Fruit fly (Drosophila melanogaster) whole organism, embryonic: ENCODE data around the gene CG32425.
A peak's percentile ranks its signal among the peaks of the same experiment; 100 is the strongest.

Source experiments
- CG10267 ChIP-seq: fragments of 200-800 bp; sonication (Bioruptor generic); optimal IDR thresholded peaks from 2 replicates; lab custom pipeline; 2018; ENCODE audit warnings: missing biosample characterization, mild to moderate bottlenecking, missing genetic modification characterization, moderate library complexity
- CG1233 ChIP-seq: fragments of 200-800 bp; sonication (Bioruptor generic); optimal IDR thresholded peaks from 4 replicates; lab custom pipeline; 2018; ENCODE audit warnings: missing biosample characterization, mild to moderate bottlenecking, missing genetic modification characterization
- CG14965 ChIP-seq: fragments of 200-800 bp; sonication (Bioruptor generic); optimal IDR thresholded peaks from 2 replicates; lab custom pipeline; 2016; ENCODE audit warnings: missing biosample characterization, missing genetic modification characterization, borderline replicate concordance
- CG1647 ChIP-seq: fragments of 200-800 bp; sonication (Bioruptor generic); optimal IDR thresholded peaks from 3 replicates; lab custom pipeline; 2016; ENCODE audit warnings: missing biosample characterization, missing genetic modification characterization
- CG1792 ChIP-seq: fragments of 200-800 bp; sonication (Bioruptor generic); optimal IDR thresholded peaks from 2 replicates; lab custom pipeline; 2016; ENCODE audit warnings: missing biosample characterization, missing genetic modification characterization
- CG2116 ChIP-seq: fragments of 200-800 bp; sonication (Bioruptor generic); optimal IDR thresholded peaks from 3 replicates; lab custom pipeline; 2018; ENCODE audit warnings: missing biosample characterization, mild to moderate bottlenecking, missing genetic modification characterization
- CG2202 ChIP-seq: fragments of 200-800 bp; sonication (Bioruptor generic); optimal IDR thresholded peaks from 2 replicates; lab custom pipeline; 2018; ENCODE audit warnings: missing biosample characterization, mild to moderate bottlenecking, missing genetic modification characterization
- CG32532 ChIP-seq: fragments of 200-800 bp; sonication (Bioruptor generic); IDR thresholded peaks from 2 replicates; pipeline ENCODE4 v1.3.6; 2022; ENCODE audit warnings: missing biosample characterization, missing genetic modification characterization
- CG33213 ChIP-seq: fragments of 200-800 bp; sonication (Bioruptor generic); optimal IDR thresholded peaks from 3 replicates; lab custom pipeline; 2016; ENCODE audit warnings: missing biosample characterization, missing genetic modification characterization
- CG3838 ChIP-seq: fragments of 200-800 bp; sonication (Bioruptor generic); optimal IDR thresholded peaks from 3 replicates; lab custom pipeline; 2016; ENCODE audit warnings: missing biosample characterization, missing genetic modification characterization
- CG5953 ChIP-seq: fragments of 200-800 bp; sonication (Bioruptor generic); IDR thresholded peaks from 2 replicates; pipeline ENCODE4 v1.3.6; 2022; ENCODE audit warnings: missing biosample characterization, missing genetic modification characterization
- CG6175 ChIP-seq: fragments of 200-800 bp; sonication (Bioruptor generic); IDR thresholded peaks from 3 replicates; pipeline ENCODE4 v1.3.6; 2022; ENCODE audit warnings: missing biosample characterization, missing genetic modification characterization
- CG6254 ChIP-seq: fragments of 200-800 bp; sonication (Bioruptor generic); optimal IDR thresholded peaks from 3 replicates; lab custom pipeline; 2017; ENCODE audit warnings: mild to moderate bottlenecking, missing biosample characterization, missing genetic modification reagents, missing genetic modification characterization
- CG6272 ChIP-seq: fragments of 200-800 bp; sonication (Bioruptor generic); IDR thresholded peaks from 2 replicates; pipeline ENCODE4 v1.3.6; 2022; ENCODE audit warnings: missing biosample characterization, missing genetic modification characterization
- CG6854 ChIP-seq: fragments of 200-800 bp; sonication (Bioruptor generic); optimal IDR thresholded peaks from 3 replicates; lab custom pipeline; 2017; ENCODE audit warnings: missing biosample characterization, mild to moderate bottlenecking, missing genetic modification characterization
- CG7745 ChIP-seq: fragments of 200-800 bp; sonication (Bioruptor generic); optimal IDR thresholded peaks from 2 replicates; lab custom pipeline; 2018; ENCODE audit warnings: missing biosample characterization, mild to moderate bottlenecking, missing genetic modification characterization, moderate library complexity
- CG7963 ChIP-seq: fragments of 200-800 bp; sonication (Bioruptor generic); IDR thresholded peaks from 3 replicates; pipeline ENCODE4 v1.3.6; 2022; ENCODE audit warnings: missing biosample characterization, missing genetic modification characterization; ENCODE audit not compliant: partially characterized antibody
- CG8281 ChIP-seq: fragments of 200-800 bp; sonication (Bioruptor generic); optimal IDR thresholded peaks from 2 replicates; lab custom pipeline; 2018; ENCODE audit warnings: missing biosample characterization, mild to moderate bottlenecking, missing genetic modification characterization, moderate library complexity
- CG8478 ChIP-seq: fragments of >200 bp; optimal IDR thresholded peaks from 2 replicates; lab custom pipeline; 2018
- D19B ChIP-seq: fragments of 200-800 bp; sonication (Bioruptor generic); optimal IDR thresholded peaks from 2 replicates; lab custom pipeline; 2017; ENCODE audit warnings: missing biosample characterization, mild to moderate bottlenecking, missing genetic modification characterization
- Dfd ChIP-seq, 2 experiments: fragments of >200 bp; optimal IDR thresholded peaks; 2 replicates each; lab custom pipeline; 2017; ENCODE audit warnings: missing biosample characterization in 2 of 2, missing genetic modification characterization in 2 of 2
- Dip2 ChIP-seq: fragments of 200-800 bp; sonication (Bioruptor generic); IDR thresholded peaks from 2 replicates; pipeline ENCODE4 v1.3.6; 2022; ENCODE audit warnings: missing biosample characterization, missing genetic modification characterization
- Doc3 ChIP-seq: fragments of 200-800 bp; sonication (Bioruptor generic); IDR thresholded peaks from 3 replicates; pipeline ENCODE4 v1.3.6; 2022; ENCODE audit warnings: missing biosample characterization, missing genetic modification characterization; ENCODE audit not compliant: partially characterized antibody
- ERR ChIP-seq: fragments of 200-800 bp; sonication (Bioruptor generic); optimal IDR thresholded peaks from 2 replicates; lab custom pipeline; 2016; ENCODE audit warnings: missing biosample characterization, missing genetic modification characterization
- Ets65A ChIP-seq: fragments of 200-800 bp; sonication (Bioruptor generic); peaks from one replicate; lab custom pipeline; 2016; ENCODE audit warnings: missing biosample characterization, missing genetic modification characterization
- Fer2 ChIP-seq: fragments of 200-800 bp; sonication (Bioruptor generic); optimal IDR thresholded peaks from 2 replicates; lab custom pipeline; 2018; ENCODE audit warnings: missing biosample characterization, mild to moderate bottlenecking, missing genetic modification characterization, moderate library complexity
- Fer3 ChIP-seq: fragments of 200-800 bp; sonication (Bioruptor generic); optimal IDR thresholded peaks from 2 replicates; lab custom pipeline; 2018; ENCODE audit warnings: missing biosample characterization, mild to moderate bottlenecking, missing genetic modification characterization, moderate library complexity
- Gug ChIP-seq: fragments of 200-800 bp; sonication (Bioruptor generic); IDR thresholded peaks from 4 replicates; pipeline ENCODE4 v1.3.6; 2022; ENCODE audit warnings: missing biosample characterization, missing genetic modification characterization
- Hr39 ChIP-seq: fragments of >200 bp; optimal IDR thresholded peaks from 2 replicates; lab custom pipeline; 2017
- Oli ChIP-seq: fragments of 200-800 bp; sonication (Bioruptor generic); optimal IDR thresholded peaks from 2 replicates; lab custom pipeline; 2018; ENCODE audit warnings: missing biosample characterization, mild to moderate bottlenecking, missing genetic modification characterization, moderate library complexity
- Ravus ChIP-seq: fragments of 200-800 bp; sonication (Bioruptor generic); IDR thresholded peaks from 2 replicates; pipeline ENCODE4 v1.3.6; 2022; ENCODE audit warnings: missing biosample characterization, missing genetic modification characterization
- Sox102F ChIP-seq: fragments of 200-800 bp; sonication (Bioruptor generic); optimal IDR thresholded peaks from 2 replicates; lab custom pipeline; 2018; ENCODE audit warnings: missing biosample characterization, mild to moderate bottlenecking, missing genetic modification characterization, moderate library complexity
- Sry-β ChIP-seq: fragments of 200-800 bp; sonication (Bioruptor generic); optimal IDR thresholded peaks from 2 replicates; lab custom pipeline; 2018; ENCODE audit warnings: missing biosample characterization, mild to moderate bottlenecking, missing genetic modification characterization, moderate library complexity
- chif ChIP-seq, 2 experiments: fragments of 200-800 bp; sonication (Bioruptor generic); optimal IDR thresholded peaks; 3 replicates each; lab custom pipeline; 2016; ENCODE audit warnings: missing biosample characterization in 2 of 2, missing genetic modification characterization in 2 of 2
- dpn ChIP-seq, 2 experiments: fragments of 200-800 bp; sonication (Bioruptor generic); optimal IDR thresholded peaks; 3 replicates each; lab custom pipeline; 2016; ENCODE audit warnings: missing biosample characterization in 2 of 2, missing genetic modification characterization in 2 of 2
- eyg ChIP-seq: fragments of 200-800 bp; sonication (Bioruptor generic); optimal IDR thresholded peaks from 3 replicates; lab custom pipeline; 2016; ENCODE audit warnings: missing biosample characterization, missing genetic modification characterization
- fu2 ChIP-seq: fragments of 200-800 bp; sonication (Bioruptor generic); optimal IDR thresholded peaks from 2 replicates; lab custom pipeline; 2016; ENCODE audit warnings: missing biosample characterization, missing genetic modification characterization
- hb ChIP-seq: fragments of 200-800 bp; sonication (Bioruptor generic); IDR thresholded peaks from 3 replicates; pipeline ENCODE4 v1.3.6; 2022; ENCODE audit warnings: missing biosample characterization, missing genetic modification characterization; ENCODE audit not compliant: partially characterized antibody
- inv ChIP-seq: fragments of 200-800 bp; sonication (Bioruptor generic); IDR thresholded peaks from 2 replicates; pipeline ENCODE4 v1.3.6; 2022; ENCODE audit warnings: missing biosample characterization, missing genetic modification characterization; ENCODE audit not compliant: partially characterized antibody
- kni ChIP-seq: fragments of 200-800 bp; sonication (Bioruptor generic); optimal IDR thresholded peaks from 3 replicates; lab custom pipeline; 2017; ENCODE audit warnings: mild to moderate bottlenecking, missing biosample characterization, missing genetic modification reagents, missing genetic modification characterization
- odd ChIP-seq: fragments of 200-800 bp; sonication (Bioruptor generic); optimal IDR thresholded peaks from 2 replicates; lab custom pipeline; 2017; ENCODE audit warnings: missing biosample characterization, mild to moderate bottlenecking, missing genetic modification characterization
- peb ChIP-seq: fragments of 200-800 bp; sonication (Bioruptor generic); IDR thresholded peaks from 2 replicates; pipeline ENCODE4 v1.3.6; 2022; ENCODE audit warnings: missing biosample characterization, missing genetic modification characterization
- phol ChIP-seq: fragments of 200-800 bp; sonication (Bioruptor generic); optimal IDR thresholded peaks from 3 replicates; lab custom pipeline; 2018; ENCODE audit warnings: missing biosample characterization, mild to moderate bottlenecking, missing genetic modification characterization, moderate library complexity
- seq ChIP-seq: fragments of 200-800 bp; sonication (Bioruptor generic); IDR thresholded peaks from 2 replicates; pipeline ENCODE4 v1.3.6; 2022; ENCODE audit warnings: missing biosample characterization, missing genetic modification characterization
- slou ChIP-seq: fragments of 200-800 bp; sonication (Bioruptor generic); optimal IDR thresholded peaks from 3 replicates; lab custom pipeline; 2016; ENCODE audit warnings: missing biosample characterization, missing genetic modification characterization
- tin ChIP-seq: fragments of 200-800 bp; sonication (Bioruptor generic); optimal IDR thresholded peaks from 3 replicates; lab custom pipeline; 2016; ENCODE audit warnings: missing biosample characterization, missing genetic modification characterization
- tna ChIP-seq: fragments of 200-800 bp; sonication (Bioruptor generic); IDR thresholded peaks from 2 replicates; pipeline ENCODE4 v1.3.6; 2022; ENCODE audit warnings: missing biosample characterization, missing genetic modification characterization; ENCODE audit not compliant: partially characterized antibody
- ttk ChIP-seq: fragments of 200-800 bp; sonication (Bioruptor generic); IDR thresholded peaks from 2 replicates; pipeline ENCODE4 v2.1.2; 2022; ENCODE audit warnings: missing biosample characterization, missing genetic modification characterization
- tup ChIP-seq: fragments of 200-800 bp; sonication (Bioruptor generic); optimal IDR thresholded peaks from 2 replicates; lab custom pipeline; 2016; ENCODE audit warnings: missing biosample characterization, mild to moderate bottlenecking, missing genetic modification characterization, moderate library complexity
- zen2 ChIP-seq: fragments of 200-800 bp; sonication (Bioruptor generic); IDR thresholded peaks from 3 replicates; pipeline ENCODE4 v1.3.6; 2022; ENCODE audit warnings: missing biosample characterization, missing genetic modification characterization; ENCODE audit not compliant: partially characterized antibody
- zf30C ChIP-seq: fragments of 200-800 bp; sonication (Bioruptor generic); optimal IDR thresholded peaks from 3 replicates; lab custom pipeline; 2018; ENCODE audit warnings: missing biosample characterization, mild to moderate bottlenecking, missing genetic modification characterization

CG32425 gene

dm6 chr3L:20517179-20517834 is 20.2 kb downstream of the CG32425 start (continued):
- TF ChIP-seq Hr39 = no peak
- TF ChIP-seq CG1792 (GFP tag; lab: Kevin White, UChicago) = no peak
- no peak for TF ChIP-seq eyg
- TF ChIP-seq Fer2 (tag; lab: Kevin White, UChicago) = no peak
- no peak for TF ChIP-seq CG6272 (GFP tag; lab: Robert Waterston, UW)
- TF ChIP-seq Ets65A (GFP tag; lab: Kevin White, UChicago) = no peak
- no peak for TF ChIP-seq CG10267
- no peak for TF ChIP-seq odd (GFP tag; lab: Kevin White, UChicago)
- TF ChIP-seq inv (GFP tag; lab: Robert Waterston, UW) = no peak
- TF ChIP-seq CG2116 = no peak
- no peak for TF ChIP-seq CG33213 (GFP tag; lab: Kevin White, UChicago)
- no peak for TF ChIP-seq tup (GFP tag; lab: Kevin White, UChicago)
- no peak for TF ChIP-seq CG1647 (GFP tag; lab: Kevin White, UChicago)
- TF ChIP-seq CG32532 (GFP tag; lab: Robert Waterston, UW) = no peak
- no peak for TF ChIP-seq CG1233
- no peak for TF ChIP-seq Sox102F (GFP tag; lab: Kevin White, UChicago)
- TF ChIP-seq Dip2 = no peak
- TF ChIP-seq CG6254 (GFP tag; lab: Kevin White, UChicago) = no peak
- no peak for TF ChIP-seq slou (GFP tag; lab: Kevin White, UChicago)
- TF ChIP-seq tin = no peak
- no peak for TF ChIP-seq CG7745
- no peak for TF ChIP-seq CG8281 (tag; lab: Kevin White, UChicago)
- TF ChIP-seq Gug (GFP tag; lab: Robert Waterston, UW) = no peak
- no peak for TF ChIP-seq CG3838 (GFP tag; lab: Kevin White, UChicago)
- no peak for TF ChIP-seq ERR
- no peak for TF ChIP-seq CG14965 (GFP tag; lab: Kevin White, UChicago)
- no peak for TF ChIP-seq CG6175
- TF ChIP-seq CG6854 (GFP tag; lab: Kevin White, UChicago) = no peak
- TF ChIP-seq Fer3 (tag; lab: Kevin White, UChicago) = no peak
- TF ChIP-seq Oli = no peak
- peak; percentile 49 for TF ChIP-seq kni (GFP tag; lab: Kevin White, UChicago)
- TF ChIP-seq phol (tag; lab: Kevin White, UChicago) = no peak
- TF ChIP-seq zen2 (GFP tag; lab: Robert Waterston, UW) = no peak
- peak; percentile 63; the same call in 1 of the 2 replicates for TF ChIP-seq seq (GFP tag; lab: Robert Waterston, UW)
- no peak for TF ChIP-seq Ravus (GFP tag; lab: Robert Waterston, UW)
- TF ChIP-seq peb (GFP tag; lab: Robert Waterston, UW) = no peak
- no peak for TF ChIP-seq dpn (GFP tag; optimal IDR thresholded peaks at IDR 0.05; lab: Kevin White, UChicago)
- no peak for TF ChIP-seq fu2 (GFP tag; lab: Kevin White, UChicago)
- TF ChIP-seq CG8478 = no peak
- TF ChIP-seq tna = no peak
- TF ChIP-seq CG7963 (GFP tag; lab: Robert Waterston, UW) = no peak
- TF ChIP-seq chif (GFP tag; optimal IDR thresholded peaks at IDR 0.05; lab: Kevin White, UChicago) = no peak
- no peak for TF ChIP-seq hb (GFP tag; lab: Robert Waterston, UW)
- TF ChIP-seq Dfd (GFP tag; optimal IDR thresholded peaks at IDR 0.05; lab: Kevin White, UChicago) = no peak
- TF ChIP-seq Doc3 (GFP tag; lab: Robert Waterston, UW) = no peak
- TF ChIP-seq ttk (GFP tag; lab: Robert Waterston, UW) = peak; percentile 63
- no peak for TF ChIP-seq zf30C (GFP tag; lab: Kevin White, UChicago)
- no peak for TF ChIP-seq CG2202 (tag; lab: Kevin White, UChicago)
- no peak for TF ChIP-seq Sry-β (GFP tag; lab: Kevin White, UChicago)
- TF ChIP-seq D19B (GFP tag; lab: Kevin White, UChicago) = no peak
- TF ChIP-seq CG5953 (GFP tag; lab: Robert Waterston, UW) = no peak
